Fruit fly (Drosophila melanogaster) whole organism, prepupa: ENCODE data around the gene CG16762.

ENCODE experiments used
- CG16779 ChIP-seq: fragments of 200-800 bp; sonication (Bioruptor generic); optimal IDR thresholded peaks from 3 replicates; lab custom pipeline; 2017; ENCODE audit warnings: missing biosample characterization, mild to moderate bottlenecking, missing genetic modification characterization
- CG6792 ChIP-seq: fragments of 200-800 bp; sonication (Bioruptor generic); optimal IDR thresholded peaks from 3 replicates; lab custom pipeline; 2016; ENCODE audit warnings: missing biosample characterization, missing genetic modification characterization
- CG7368 ChIP-seq: fragments of 200-800 bp; sonication (Bioruptor generic); optimal IDR thresholded peaks from 3 replicates; lab custom pipeline; 2016; ENCODE audit warnings: missing biosample characterization, missing genetic modification characterization
- CG8119 ChIP-seq: fragments of 200-800 bp; sonication (Bioruptor generic); IDR thresholded peaks from 3 replicates; pipeline ENCODE4 v1.3.6; 2022; ENCODE audit warnings: missing biosample characterization, missing genetic modification characterization
- Lpt ChIP-seq: fragments of 200-800 bp; sonication (Bioruptor generic); optimal IDR thresholded peaks from 3 replicates; lab custom pipeline; 2016; ENCODE audit warnings: missing biosample characterization, missing genetic modification characterization
- fd85E ChIP-seq: fragments of 200-800 bp; sonication (Bioruptor generic); optimal IDR thresholded peaks from 3 replicates; lab custom pipeline; 2016; ENCODE audit warnings: missing biosample characterization, missing genetic modification characterization
- lz ChIP-seq: fragments of 200-800 bp; sonication (Bioruptor generic); optimal IDR thresholded peaks from 3 replicates; lab custom pipeline; 2016; ENCODE audit warnings: missing biosample characterization, missing genetic modification characterization
- ss ChIP-seq, 2 experiments: fragments of 200-800 bp; sonication (Bioruptor generic); optimal IDR thresholded peaks; 2 replicates in 1 of 2; 3 replicates in 1 of 2; lab custom pipeline; 2017 to 2018; ENCODE audit warnings: mild to moderate bottlenecking in 2 of 2, missing biosample characterization in 2 of 2, missing genetic modification characterization in 2 of 2, moderate library complexity in 1 of 2
- topi ChIP-seq: fragments of 200-800 bp; sonication (Bioruptor generic); optimal IDR thresholded peaks from 3 replicates; lab custom pipeline; 2016; ENCODE audit warnings: missing biosample characterization, missing genetic modification characterization

- TF ChIP-seq CG16779 = peak; percentile 51
- TF ChIP-seq topi (GFP tag; lab: Kevin White, UChicago) = peak; percentile 50
- peak; percentile 34 for TF ChIP-seq lz (GFP tag; lab: Kevin White, UChicago)
- peak; percentile 47 for TF ChIP-seq CG7368
- peak; percentile 12 for TF ChIP-seq Lpt (GFP tag; lab: Kevin White, UChicago)
- peak; percentile 61 to 76 for TF ChIP-seq ss (GFP tag; optimal IDR thresholded peaks at IDR 0.05; lab: Kevin White, UChicago)
- peak; percentile 69 for TF ChIP-seq CG8119 (GFP tag; lab: Robert Waterston, UW)
- TF ChIP-seq fd85E = no peak
- peak; percentile 64 for TF ChIP-seq CG6792 (GFP tag; lab: Kevin White, UChicago)
Observed at dm6 chr3L:2470735-2471395, 4.5 kb downstream of the CG16762 start.
